Comparison of ENCODE assay signal across 6 worm cellular contexts in the genomic region with DNA sequence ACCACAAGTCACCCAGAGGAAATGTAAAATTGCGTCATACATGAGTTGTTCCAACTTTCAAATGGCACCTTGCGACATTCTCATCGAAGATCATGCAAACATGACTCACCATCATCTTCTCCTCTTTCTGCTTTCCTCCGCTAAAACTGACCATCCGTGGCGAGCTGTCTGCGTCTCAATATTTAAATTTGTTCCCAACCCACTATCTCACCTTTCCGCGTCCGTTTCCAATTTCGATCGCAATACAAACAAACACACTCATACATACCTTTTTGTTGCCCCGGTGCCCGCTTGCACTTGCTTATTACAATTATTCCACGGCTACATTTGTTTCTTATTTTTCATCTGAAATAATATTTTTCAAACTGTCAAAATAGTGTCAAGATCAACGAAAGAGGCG.
TF ChIP-seq lines count a peak whose summit lies in the region.

A gene (plus strand): TSS at position 174 of the 400 bp plus-strand sequence.

TF ChIP-seq in whole organism, L2 larva, 48 proteins besides CTCF, POLR2A, EP300 and RAD21:
- TF ChIP-seq fos-1 (tag; optimal IDR thresholded peaks at IDR 0.05; lab: Kevin White, UChicago) = peak; percentile 66
- TF ChIP-seq nhr-129 (tag; optimal IDR thresholded peaks at IDR 0.05; lab: Kevin White, UChicago) = peak; percentile 25
- no peak for TF ChIP-seq zag-1 (tag; optimal IDR thresholded peaks at IDR 0.05; lab: Kevin White, UChicago)
- TF ChIP-seq snpc-4 (tag; optimal IDR thresholded peaks at IDR 0.05; lab: Kevin White, UChicago) = no peak

TF ChIP-seq in whole organism, L3 larva, 47 proteins besides CTCF, POLR2A, EP300 and RAD21:
- TF ChIP-seq nhr-237 (tag; optimal IDR thresholded peaks at IDR 0.05; lab: Kevin White, UChicago) (no peak), pha-4 (tag; optimal IDR thresholded peaks at IDR 0.05; lab: Kevin White, UChicago) (peak; percentile 54)

TF ChIP-seq in whole organism, L4 larva, 104 proteins besides CTCF, POLR2A, EP300 and RAD21 (continues in another document):
- TF ChIP-seq tag-97 (GFP tag; IDR thresholded peaks at IDR 0.05; lab: Robert Waterston, UW) (no peak), nhr-10 (tag; optimal IDR thresholded peaks at IDR 0.05; lab: Kevin White, UChicago) (no peak), unc-62 (GFP tag; optimal IDR thresholded peaks at IDR 0.05 in 1 of 2; lab: Kevin White, UChicago) (no peak), unc-62 (tag; optimal IDR thresholded peaks at IDR 0.05; lab: Kevin White, UChicago) (no peak), nhr-41 (GFP tag; IDR thresholded peaks at IDR 0.05; lab: Robert Waterston, UW) (no peak), hlh-11 (tag; optimal IDR thresholded peaks at IDR 0.05; lab: Kevin White, UChicago) (peak; percentile 36), daf-16 (GFP tag; optimal IDR thresholded peaks at IDR 0.05; lab: Kevin White, UChicago) (no peak), daf-16 (tag; optimal IDR thresholded peaks at IDR 0.05; lab: Kevin White, UChicago) (peak; percentile 55), D1046.2 (GFP tag; IDR thresholded peaks at IDR 0.05; lab: Robert Waterston, UW) (no peak), hlh-30 (tag; optimal IDR thresholded peaks at IDR 0.05; lab: Kevin White, UChicago; ENCODE audit: insufficient read depth) (peak; percentile 1), mes-2 (tag; optimal IDR thresholded peaks at IDR 0.05; lab: Kevin White, UChicago; ENCODE audit: poor library complexity, severe bottlenecking) (peak; percentile 42), nhr-6 (tag; optimal IDR thresholded peaks at IDR 0.05; lab: Kevin White, UChicago) (peak; percentile 38), nhr-237 (tag; optimal IDR thresholded peaks at IDR 0.05; lab: Kevin White, UChicago) (no peak), Y105C5A.15 (GFP tag; IDR thresholded peaks at IDR 0.05; lab: Robert Waterston, UW) (no peak), dve-1 (tag; optimal IDR thresholded peaks at IDR 0.05; lab: Kevin White, UChicago; ENCODE audit: insufficient read depth) (peak; percentile 30), aha-1 (tag; lab: Kevin White, UChicago) (peak; percentile 76), zfp-2 (tag; optimal IDR thresholded peaks at IDR 0.05; lab: Kevin White, UChicago) (no peak), lir-3 (tag; optimal IDR thresholded peaks at IDR 0.05; lab: Kevin White, UChicago) (no peak), rbr-2 (tag; optimal IDR thresholded peaks at IDR 0.05; lab: Kevin White, UChicago) (no peak), egl-27 (tag; optimal IDR thresholded peaks at IDR 0.05; lab: Kevin White, UChicago) (no peak)

TF ChIP-seq in whole organism, late embryonic, 69 proteins besides CTCF, POLR2A, EP300 and RAD21:
- TF ChIP-seq ahr-1 (tag; optimal IDR thresholded peaks at IDR 0.05; lab: Kevin White, UChicago) = no peak
- no peak for TF ChIP-seq ceh-2 (tag; optimal IDR thresholded peaks at IDR 0.05; lab: Kevin White, UChicago)
- TF ChIP-seq ceh-34 (tag; optimal IDR thresholded peaks at IDR 0.05; lab: Kevin White, UChicago) = peak; percentile 54
- no peak for TF ChIP-seq dve-1 (tag; optimal IDR thresholded peaks at IDR 0.05; lab: Kevin White, UChicago)
- no peak for TF ChIP-seq pros-1 (tag; optimal IDR thresholded peaks at IDR 0.05; lab: Kevin White, UChicago)
- TF ChIP-seq sox-4 (tag; optimal IDR thresholded peaks at IDR 0.05; lab: Kevin White, UChicago) = no peak
- TF ChIP-seq K09A11.1 (tag; optimal IDR thresholded peaks at IDR 0.05; lab: Kevin White, UChicago; ENCODE audit: insufficient read depth) = no peak

TF ChIP-seq in whole organism, mixed stage, embryonic, 35 proteins besides CTCF, POLR2A, EP300 and RAD21:
- TF ChIP-seq nhr-76 (tag; optimal IDR thresholded peaks at IDR 0.05; lab: Kevin White, UChicago) = no peak
- TF ChIP-seq pha-4 (tag; optimal IDR thresholded peaks at IDR 0.05; lab: Kevin White, UChicago) = peak; percentile 13
- peak; percentile 35 for TF ChIP-seq zip-8 (tag; optimal IDR thresholded peaks at IDR 0.05; lab: Kevin White, UChicago)

TF ChIP-seq in whole organism, young adult, 124 proteins besides CTCF, POLR2A, EP300 and RAD21:
- TF ChIP-seq nhr-80 (tag; optimal IDR thresholded peaks at IDR 0.05; lab: Kevin White, UChicago) (peak; percentile 17), dpff-1 (tag; optimal IDR thresholded peaks at IDR 0.05; lab: Kevin White, UChicago) (no peak)
